Worm (Caenorhabditis elegans) whole organism, early embryonic: Measurements from ENCODE around the gene Y43F8A.1.

Experiments
- F13C5.2 ChIP-seq: sonication (generic microtip); optimal IDR thresholded peaks from 2 replicates; lab custom pipeline; 2017; ENCODE audit warnings: mild to moderate bottlenecking, missing genetic modification characterization, inconsistent platforms, missing compliant biosample characterization
- aly-1 ChIP-seq: sonication (generic microtip); optimal IDR thresholded peaks from 2 replicates; lab custom pipeline; 2016; ENCODE audit warnings: missing genetic modification characterization, missing compliant biosample characterization
- ama-1 ChIP-seq: fragments of 150-350 bp; optimal IDR thresholded peaks from 2 replicates; lab custom pipeline; 2014
- ceh-36 ChIP-seq: sonication (generic microtip); optimal IDR thresholded peaks from 2 replicates; lab custom pipeline; 2016; ENCODE audit warnings: missing genetic modification characterization, inconsistent platforms, missing compliant biosample characterization
- flt-1 ChIP-seq: fragments of 200-800 bp; sonication (Bioruptor generic); IDR thresholded peaks from 2 replicates; pipeline ENCODE4 v1.3.6; 2022; ENCODE audit warnings: missing genetic modification characterization, missing compliant biosample characterization
- hmbx-1 ChIP-seq: sonication (generic microtip); optimal IDR thresholded peaks from 2 replicates; lab custom pipeline; 2016; ENCODE audit warnings: mild to moderate bottlenecking, missing genetic modification characterization, missing compliant biosample characterization
- hmg-4 ChIP-seq: fragments of 200-800 bp; sonication (Bioruptor generic); optimal IDR thresholded peaks from 2 replicates; lab custom pipeline; 2018; ENCODE audit warnings: mild to moderate bottlenecking, missing genetic modification characterization, missing compliant biosample characterization
- hnd-1 ChIP-seq: sonication (generic microtip); optimal IDR thresholded peaks from 2 replicates; lab custom pipeline; 2016; ENCODE audit warnings: missing genetic modification characterization, missing compliant biosample characterization
- pes-1 ChIP-seq: fragments of 200-800 bp; sonication (Bioruptor generic); IDR thresholded peaks from 2 replicates; pipeline ENCODE4 v1.3.6; 2022; ENCODE audit warnings: missing genetic modification reagents, missing genetic modification characterization, missing compliant biosample characterization
- scrt-1 ChIP-seq: fragments of 200-800 bp; sonication (Bioruptor generic); IDR thresholded peaks from 2 replicates; pipeline ENCODE4 v1.3.6; 2022; ENCODE audit warnings: missing genetic modification characterization, missing compliant biosample characterization
- tbx-11 ChIP-seq: fragments of 200-800 bp; sonication (Bioruptor generic); IDR thresholded peaks from 2 replicates; pipeline ENCODE4 v1.3.6; 2022; ENCODE audit warnings: missing genetic modification characterization, missing compliant biosample characterization
- tbx-37 ChIP-seq: fragments of 200-800 bp; sonication (Bioruptor generic); conservative IDR thresholded peaks from 2 replicates; pipeline ENCODE4 v1.3.6; 2022; ENCODE audit warnings: missing genetic modification reagents, missing genetic modification characterization, missing compliant biosample characterization

ce11 chrV:19410663-19411062 lies 40.4 kb downstream of the Y43F8A.1 start, which contains the start of gene C25F9.5:
- TF ChIP-seq tbx-11 (GFP tag; lab: Robert Waterston, UW) (no peak), ceh-36 (tag; lab: Kevin White, UChicago) (no peak), ama-1 (lab: Kevin White, UChicago) (no peak), F13C5.2 (tag; lab: Kevin White, UChicago) (no peak), flt-1 (GFP tag; lab: Robert Waterston, UW) (no peak), hmbx-1 (tag; lab: Kevin White, UChicago) (no peak), aly-1 (tag; lab: Kevin White, UChicago) (no peak), hnd-1 (tag; lab: Kevin White, UChicago) (no peak), scrt-1 (GFP tag; lab: Robert Waterston, UW) (no peak), pes-1 (GFP tag; lab: Robert Waterston, UW) (no peak), tbx-37 (GFP tag; lab: Robert Waterston, UW) (no peak), hmg-4 (no peak)
